Worm (Caenorhabditis elegans) whole organism, early embryonic: ENCODE measurements around the gene C55A6.10.

Source experiments
- B0310.2 ChIP-seq: sonication (generic microtip); optimal IDR thresholded peaks from 2 replicates; lab custom pipeline; 2016; ENCODE audit warnings: mild to moderate bottlenecking, missing genetic modification characterization, missing compliant biosample characterization
- F13C5.2 ChIP-seq: sonication (generic microtip); optimal IDR thresholded peaks from 2 replicates; lab custom pipeline; 2017; ENCODE audit warnings: mild to moderate bottlenecking, missing genetic modification characterization, inconsistent platforms, missing compliant biosample characterization
- aly-1 ChIP-seq: sonication (generic microtip); optimal IDR thresholded peaks from 2 replicates; lab custom pipeline; 2016; ENCODE audit warnings: missing genetic modification characterization, missing compliant biosample characterization
- ama-1 ChIP-seq: fragments of 150-350 bp; optimal IDR thresholded peaks from 2 replicates; lab custom pipeline; 2014
- ceh-13 ChIP-seq: fragments of 200-800 bp; sonication (Bioruptor generic); optimal IDR thresholded peaks from 2 replicates; lab custom pipeline; 2018; ENCODE audit warnings: mild to moderate bottlenecking, missing genetic modification characterization, missing compliant biosample characterization
- ceh-36 ChIP-seq: sonication (generic microtip); optimal IDR thresholded peaks from 2 replicates; lab custom pipeline; 2016; ENCODE audit warnings: missing genetic modification characterization, inconsistent platforms, missing compliant biosample characterization
- ets-7 ChIP-seq: sonication (generic microtip); optimal IDR thresholded peaks from 2 replicates; lab custom pipeline; 2016; ENCODE audit warnings: missing genotype, missing genetic modification characterization, missing compliant biosample characterization
- flt-1 ChIP-seq: fragments of 200-800 bp; sonication (Bioruptor generic); IDR thresholded peaks from 2 replicates; pipeline ENCODE4 v1.3.6; 2022; ENCODE audit warnings: missing genetic modification characterization, missing compliant biosample characterization
- hmbx-1 ChIP-seq: sonication (generic microtip); optimal IDR thresholded peaks from 2 replicates; lab custom pipeline; 2016; ENCODE audit warnings: mild to moderate bottlenecking, missing genetic modification characterization, missing compliant biosample characterization
- hmg-4 ChIP-seq: fragments of 200-800 bp; sonication (Bioruptor generic); optimal IDR thresholded peaks from 2 replicates; lab custom pipeline; 2018; ENCODE audit warnings: mild to moderate bottlenecking, missing genetic modification characterization, missing compliant biosample characterization
- hnd-1 ChIP-seq: sonication (generic microtip); optimal IDR thresholded peaks from 2 replicates; lab custom pipeline; 2016; ENCODE audit warnings: missing genetic modification characterization, missing compliant biosample characterization
- pes-1 ChIP-seq: fragments of 200-800 bp; sonication (Bioruptor generic); IDR thresholded peaks from 2 replicates; pipeline ENCODE4 v1.3.6; 2022; ENCODE audit warnings: missing genetic modification reagents, missing genetic modification characterization, missing compliant biosample characterization
- scrt-1 ChIP-seq: fragments of 200-800 bp; sonication (Bioruptor generic); IDR thresholded peaks from 2 replicates; pipeline ENCODE4 v1.3.6; 2022; ENCODE audit warnings: missing genetic modification characterization, missing compliant biosample characterization
- sea-1 ChIP-seq: fragments of 200-800 bp; sonication (Bioruptor generic); conservative IDR thresholded peaks from 2 replicates; pipeline ENCODE4 v1.3.6; 2022; ENCODE audit warnings: missing genetic modification characterization, missing compliant biosample characterization
- tbx-11 ChIP-seq: fragments of 200-800 bp; sonication (Bioruptor generic); IDR thresholded peaks from 2 replicates; pipeline ENCODE4 v1.3.6; 2022; ENCODE audit warnings: missing genetic modification characterization, missing compliant biosample characterization
- tbx-37 ChIP-seq: fragments of 200-800 bp; sonication (Bioruptor generic); conservative IDR thresholded peaks from 2 replicates; pipeline ENCODE4 v1.3.6; 2022; ENCODE audit warnings: missing genetic modification reagents, missing genetic modification characterization, missing compliant biosample characterization
- tra-4 ChIP-seq: sonication (generic microtip); optimal IDR thresholded peaks from 2 replicates; lab custom pipeline; 2017; ENCODE audit warnings: missing genetic modification characterization, missing compliant biosample characterization

The C55A6.10 gene

DNA sequence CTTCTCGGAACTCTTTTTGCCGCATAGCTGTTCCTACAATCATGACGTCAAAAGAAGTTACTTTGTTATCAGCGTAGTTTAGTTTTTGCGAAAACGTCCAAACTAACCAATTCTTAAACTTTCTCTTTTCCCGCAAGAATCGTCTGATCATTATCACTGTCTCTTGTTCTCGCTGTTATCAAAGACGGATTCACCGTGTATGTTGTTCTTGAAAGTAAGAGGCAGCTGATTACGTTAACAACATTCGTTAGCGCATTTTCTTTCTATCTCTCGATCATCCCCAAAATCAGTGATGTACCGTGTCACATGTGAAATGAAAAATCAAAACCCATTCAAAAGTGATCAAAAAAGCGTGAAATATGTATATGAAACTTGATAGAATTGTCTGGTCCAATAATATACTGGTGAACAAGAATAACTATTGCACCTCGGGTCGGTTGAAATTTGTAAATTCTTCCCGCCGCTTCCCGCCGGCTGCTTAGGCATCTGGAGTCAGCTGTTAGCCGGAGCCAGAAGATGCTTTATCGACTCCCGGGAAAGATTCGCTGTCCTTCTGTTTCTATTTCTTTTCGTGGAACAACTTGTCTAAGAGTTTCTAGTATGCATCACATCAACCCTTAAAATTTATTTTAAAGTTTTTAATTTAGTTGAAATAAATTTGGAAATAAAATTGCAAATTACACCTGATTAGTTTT is 29.5 kb downstream of the C55A6.10 start:
- no peak for TF ChIP-seq ceh-36 (tag; lab: Kevin White, UChicago)
- TF ChIP-seq ama-1 (lab: Kevin White, UChicago) = no peak
- TF ChIP-seq tbx-37 (GFP tag; lab: Robert Waterston, UW) = no peak
- no peak for TF ChIP-seq sea-1 (GFP tag; lab: Robert Waterston, UW)
- TF ChIP-seq ceh-13 (GFP tag; lab: Kevin White, UChicago) = no peak
- TF ChIP-seq hnd-1 = no peak
- no peak for TF ChIP-seq B0310.2

- no peak for TF ChIP-seq tbx-11 (GFP tag; lab: Robert Waterston, UW)
- TF ChIP-seq aly-1 (tag; lab: Kevin White, UChicago) = no peak
- TF ChIP-seq pes-1 (GFP tag; lab: Robert Waterston, UW) = no peak
- TF ChIP-seq B0310.2 = no peak
- TF ChIP-seq ets-7 = no peak
- no peak for TF ChIP-seq hmbx-1 (tag; lab: Kevin White, UChicago)
- no peak for TF ChIP-seq tbx-37 (GFP tag; lab: Robert Waterston, UW)
- TF ChIP-seq tra-4 = no peak
- no peak for TF ChIP-seq ceh-13 (GFP tag; lab: Kevin White, UChicago)
- TF ChIP-seq flt-1 (GFP tag; lab: Robert Waterston, UW) = no peak
- no peak for TF ChIP-seq ceh-36 (tag; lab: Kevin White, UChicago)
- TF ChIP-seq hmg-4 = no peak
- TF ChIP-seq scrt-1 (GFP tag; lab: Robert Waterston, UW) = no peak
Measured at ce11 chrV:11535504-11536062, 30.4 kb downstream of the C55A6.10 start.

DNA sequence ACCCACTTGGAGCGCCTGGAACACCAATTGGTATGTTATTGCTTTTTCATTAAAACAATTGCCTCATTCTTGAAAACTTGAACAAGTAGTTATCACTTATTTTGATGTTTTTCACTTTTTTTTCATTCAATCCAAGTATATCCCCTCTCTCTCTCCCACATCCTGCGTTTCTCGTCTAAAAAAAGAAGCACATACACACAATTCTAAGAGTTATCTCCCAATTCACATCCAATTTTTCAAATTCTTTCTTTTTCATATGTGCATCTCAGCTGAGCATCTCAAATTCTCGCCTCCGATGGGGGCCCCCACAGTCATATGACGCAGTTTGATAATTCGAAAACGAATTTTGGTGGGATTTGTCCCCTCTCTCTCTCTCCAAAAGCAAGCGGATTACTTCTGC is 31.5 kb downstream of the C55A6.10 start:
- TF ChIP-seq aly-1 (tag; lab: Kevin White, UChicago) (no peak), F13C5.2 (tag; lab: Kevin White, UChicago) (no peak), B0310.2 (no peak), scrt-1 (GFP tag; lab: Robert Waterston, UW) (no peak), ets-7 (no peak), tbx-11 (GFP tag; lab: Robert Waterston, UW) (no peak), hmbx-1 (tag; lab: Kevin White, UChicago) (no peak), ama-1 (lab: Kevin White, UChicago) (no peak), flt-1 (GFP tag; lab: Robert Waterston, UW) (no peak), sea-1 (GFP tag; lab: Robert Waterston, UW) (no peak), hmg-4 (no peak), ceh-13 (GFP tag; lab: Kevin White, UChicago) (no peak), pes-1 (GFP tag; lab: Robert Waterston, UW) (no peak)

DNA sequence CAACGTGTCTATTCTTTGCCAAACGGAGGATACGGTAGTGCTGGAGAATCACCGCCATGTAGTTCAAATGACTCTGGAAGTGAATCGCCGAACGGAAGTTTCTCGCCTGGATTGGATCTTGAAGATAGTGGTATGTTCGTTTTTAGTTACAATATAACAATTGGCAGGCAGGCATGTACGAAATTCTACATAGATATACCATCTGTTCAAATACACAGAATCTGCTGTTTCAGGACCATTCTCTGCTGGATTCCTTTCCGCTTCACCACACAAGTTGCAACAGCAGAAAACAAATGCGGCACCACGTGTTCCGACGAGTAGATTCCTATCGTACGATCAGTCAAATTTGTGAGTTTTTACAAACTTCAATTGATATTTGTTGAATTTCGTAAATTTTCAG is 34.4 kb downstream of the C55A6.10 start:
- no peak for TF ChIP-seq flt-1 (GFP tag; lab: Robert Waterston, UW)
- TF ChIP-seq ceh-13 (GFP tag; lab: Kevin White, UChicago) = no peak

- TF ChIP-seq ceh-13 (GFP tag; lab: Kevin White, UChicago) (no peak), scrt-1 (GFP tag; lab: Robert Waterston, UW) (no peak), hmbx-1 (tag; lab: Kevin White, UChicago) (no peak), sea-1 (GFP tag; lab: Robert Waterston, UW) (no peak), tbx-11 (GFP tag; lab: Robert Waterston, UW) (no peak), pes-1 (GFP tag; lab: Robert Waterston, UW) (no peak), ceh-36 (tag; lab: Kevin White, UChicago) (no peak), F13C5.2 (tag; lab: Kevin White, UChicago) (no peak), hnd-1 (no peak), hmg-4 (no peak), ets-7 (no peak), tbx-37 (GFP tag; lab: Robert Waterston, UW) (no peak)
Measured at ce11 chrV:11541284-11541683, 36.1 kb downstream of the C55A6.10 start.

ce11 chrV:11543564-11543963 is 38.4 kb downstream of the C55A6.10 start, which contains the start of gene F38B7.2:
TSS of gene F38B7.2 (plus strand) at chrV:11543963.
- TF ChIP-seq hmg-4 = no peak
- no peak for TF ChIP-seq F13C5.2 (tag; lab: Kevin White, UChicago)
- TF ChIP-seq flt-1 (GFP tag; lab: Robert Waterston, UW) = no peak
- TF ChIP-seq tra-4 = no peak
- TF ChIP-seq tbx-11 (GFP tag; lab: Robert Waterston, UW) = no peak
- no peak for TF ChIP-seq aly-1 (tag; lab: Kevin White, UChicago)
- no peak for TF ChIP-seq ceh-36 (tag; lab: Kevin White, UChicago)
- TF ChIP-seq B0310.2 = no peak
- TF ChIP-seq ets-7 = no peak
- no peak for TF ChIP-seq hnd-1
- TF ChIP-seq pes-1 (GFP tag; lab: Robert Waterston, UW) = no peak
- no peak for TF ChIP-seq ceh-13 (GFP tag; lab: Kevin White, UChicago)
- TF ChIP-seq tbx-37 (GFP tag; lab: Robert Waterston, UW) = no peak
- no peak for TF ChIP-seq hmbx-1 (tag; lab: Kevin White, UChicago)
- no peak for TF ChIP-seq ama-1 (lab: Kevin White, UChicago)
- no peak for TF ChIP-seq scrt-1 (GFP tag; lab: Robert Waterston, UW)
- no peak for TF ChIP-seq sea-1 (GFP tag; lab: Robert Waterston, UW)

DNA sequence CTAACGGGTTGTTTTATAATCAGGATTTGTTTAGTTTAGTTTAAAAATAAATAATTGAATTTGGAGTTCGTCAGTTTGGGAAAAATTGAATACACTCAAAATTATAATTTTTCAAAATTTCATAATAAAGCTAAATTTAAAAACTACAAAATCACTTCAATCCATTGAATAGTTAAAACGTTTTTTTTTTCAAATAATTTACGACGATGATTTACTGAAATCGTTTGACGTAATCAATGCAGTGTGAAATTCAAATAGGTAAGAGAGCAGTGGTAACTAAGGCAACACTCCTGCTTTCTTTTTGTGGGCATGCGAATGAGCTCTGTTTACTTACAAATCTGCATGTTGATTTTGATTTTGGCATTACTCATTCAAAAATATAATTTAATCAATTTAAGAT is 40.1 kb downstream of the C55A6.10 start, which contains the start of gene F38B7.10:
TSS of gene F38B7.10 (plus strand) at position 301 of the 400 bp plus-strand sequence.
- TF ChIP-seq ets-7 (no peak), scrt-1 (GFP tag; lab: Robert Waterston, UW) (no peak), ama-1 (lab: Kevin White, UChicago) (no peak), flt-1 (GFP tag; lab: Robert Waterston, UW) (no peak), pes-1 (GFP tag; lab: Robert Waterston, UW) (no peak), ceh-13 (GFP tag; lab: Kevin White, UChicago) (no peak)
